Fruit fly (Drosophila melanogaster) whole organism, embryonic: ENCODE data around the gene CG44303.

ENCODE experiments used
- Atf3 ChIP-seq: fragments of 200-800 bp; sonication (Bioruptor generic); optimal IDR thresholded peaks from 3 replicates; lab custom pipeline; 2016; ENCODE audit warnings: missing biosample characterization, missing genetic modification characterization
- Atf6 ChIP-seq: fragments of 200-800 bp; sonication (Bioruptor generic); IDR thresholded peaks from 2 replicates; pipeline ENCODE4 v1.3.6; 2022; ENCODE audit warnings: missing biosample characterization, missing genetic modification characterization
- B-H1 ChIP-seq: fragments of 200-800 bp; sonication (Bioruptor generic); IDR thresholded peaks from 3 replicates; pipeline ENCODE4 v1.3.6; 2022; ENCODE audit warnings: missing biosample characterization, missing genetic modification characterization
- CG10209 ChIP-seq: fragments of 200-800 bp; sonication (Bioruptor generic); optimal IDR thresholded peaks from 3 replicates; lab custom pipeline; 2017; ENCODE audit warnings: missing biosample characterization, mild to moderate bottlenecking, missing genetic modification characterization, missing genetic modification reagents
- CG10431 ChIP-seq: fragments of 200-800 bp; sonication (Bioruptor generic); optimal IDR thresholded peaks from 3 replicates; lab custom pipeline; 2018; ENCODE audit warnings: missing biosample characterization, mild to moderate bottlenecking, missing genetic modification characterization
- CG11085 ChIP-seq: fragments of 200-800 bp; sonication (Bioruptor generic); IDR thresholded peaks from 2 replicates; pipeline ENCODE4 v1.3.6; 2022; ENCODE audit warnings: missing biosample characterization, missing genetic modification characterization
- CG12219 ChIP-seq: fragments of 200-800 bp; sonication (Bioruptor generic); optimal IDR thresholded peaks from 3 replicates; lab custom pipeline; 2018; ENCODE audit warnings: missing biosample characterization, mild to moderate bottlenecking, missing genetic modification characterization
- CG16863 ChIP-seq: fragments of 200-800 bp; sonication (Bioruptor generic); optimal IDR thresholded peaks from 3 replicates; lab custom pipeline; 2016; ENCODE audit warnings: missing biosample characterization, missing genetic modification characterization
- CG17359 ChIP-seq: fragments of 200-800 bp; sonication (Bioruptor generic); optimal IDR thresholded peaks from 3 replicates; lab custom pipeline; 2018; ENCODE audit warnings: missing biosample characterization, mild to moderate bottlenecking, missing genetic modification characterization, moderate library complexity
- CG17361 ChIP-seq: fragments of 200-800 bp; sonication (Bioruptor generic); IDR thresholded peaks from 3 replicates; pipeline ENCODE4 v1.3.6; 2022; ENCODE audit warnings: missing biosample characterization, missing genetic modification characterization
- CG2120 ChIP-seq: fragments of 200-800 bp; sonication (Bioruptor generic); optimal IDR thresholded peaks from 3 replicates; lab custom pipeline; 2016; ENCODE audit warnings: missing biosample characterization, missing genetic modification characterization
- CG33213 ChIP-seq: fragments of 200-800 bp; sonication (Bioruptor generic); optimal IDR thresholded peaks from 3 replicates; lab custom pipeline; 2016; ENCODE audit warnings: missing biosample characterization, missing genetic modification characterization
- CG3407 ChIP-seq: fragments of 200-800 bp; sonication (Bioruptor generic); optimal IDR thresholded peaks from 2 replicates; lab custom pipeline; 2018; ENCODE audit warnings: missing biosample characterization, mild to moderate bottlenecking, missing genetic modification characterization
- CG8281 ChIP-seq: fragments of 200-800 bp; sonication (Bioruptor generic); optimal IDR thresholded peaks from 2 replicates; lab custom pipeline; 2018; ENCODE audit warnings: missing biosample characterization, mild to moderate bottlenecking, missing genetic modification characterization, moderate library complexity
- CG8478 ChIP-seq: fragments of >200 bp; optimal IDR thresholded peaks from 2 replicates; lab custom pipeline; 2018
- CG9817 ChIP-seq: fragments of 200-800 bp; sonication (Bioruptor generic); optimal IDR thresholded peaks from 2 replicates; lab custom pipeline; 2018; ENCODE audit warnings: missing biosample characterization, mild to moderate bottlenecking, missing genetic modification characterization, moderate library complexity
- CG9932 ChIP-seq: fragments of 200-800 bp; sonication (Bioruptor generic); IDR thresholded peaks from 2 replicates; pipeline ENCODE4 v1.3.6; 2022; ENCODE audit warnings: missing biosample characterization, missing genetic modification characterization
- CkIIα-i1 ChIP-seq: fragments of 200-800 bp; sonication (Bioruptor generic); IDR thresholded peaks from 2 replicates; pipeline ENCODE4 v1.3.6; 2022; ENCODE audit warnings: missing biosample characterization, missing genetic modification characterization
- Dek ChIP-seq: fragments of 200-800 bp; sonication (Bioruptor generic); optimal IDR thresholded peaks from 3 replicates; lab custom pipeline; 2019; ENCODE audit warnings: missing biosample characterization, mild to moderate bottlenecking, missing genetic modification characterization, moderate library complexity
- Fer1 ChIP-seq: fragments of 200-800 bp; sonication (Bioruptor generic); optimal IDR thresholded peaks from 2 replicates; lab custom pipeline; 2017; ENCODE audit warnings: missing biosample characterization, mild to moderate bottlenecking, missing genetic modification characterization
- HHEX ChIP-seq: fragments of 200-800 bp; sonication (Bioruptor generic); optimal IDR thresholded peaks from 3 replicates; lab custom pipeline; 2017; ENCODE audit warnings: missing biosample characterization, mild to moderate bottlenecking, missing genetic modification characterization, missing genetic modification reagents
- HLH3B ChIP-seq: fragments of 200-800 bp; sonication (Bioruptor generic); IDR thresholded peaks from 2 replicates; pipeline ENCODE4 v1.3.6; 2022; ENCODE audit warnings: missing biosample characterization, missing genetic modification characterization
- Hmr ChIP-seq: fragments of 200-800 bp; sonication (Bioruptor generic); optimal IDR thresholded peaks from 3 replicates; lab custom pipeline; 2017; ENCODE audit warnings: mild to moderate bottlenecking, missing biosample characterization, missing genetic modification reagents, missing genetic modification characterization
- Lim3 ChIP-seq: fragments of 200-800 bp; sonication (Bioruptor generic); IDR thresholded peaks from 2 replicates; pipeline ENCODE4 v1.3.6; 2022; ENCODE audit warnings: missing biosample characterization, missing genetic modification characterization
- Lpt ChIP-seq: fragments of >200 bp; optimal IDR thresholded peaks from 2 replicates; lab custom pipeline; 2018; ENCODE audit warnings: missing biosample characterization, missing genetic modification characterization
- Neu2 ChIP-seq: fragments of 200-800 bp; sonication (Bioruptor generic); optimal IDR thresholded peaks from 3 replicates; lab custom pipeline; 2016; ENCODE audit warnings: missing biosample characterization, missing genetic modification characterization, borderline replicate concordance
- Rfx ChIP-seq: fragments of 200-800 bp; sonication (Bioruptor generic); IDR thresholded peaks from 2 replicates; pipeline ENCODE4 v1.3.6; 2022; ENCODE audit warnings: missing biosample characterization, missing genetic modification characterization
- Sin3A ChIP-seq: fragments of >200 bp; optimal IDR thresholded peaks from 2 replicates; lab custom pipeline; 2018
- Trl ChIP-seq, 3 experiments: fragments of >200 bp in 2 of 3; fragments of 200-800 bp in 1 of 3; sonication (Bioruptor generic) in 1 of 3; optimal IDR thresholded peaks; 2 replicates in 1 of 3; 3 replicates in 2 of 3; lab custom pipeline; 2016 to 2017; ENCODE audit warnings: missing biosample characterization in 1 of 3, missing genetic modification characterization in 1 of 3
- ac ChIP-seq: fragments of 200-800 bp; sonication (Bioruptor generic); optimal IDR thresholded peaks from 3 replicates; lab custom pipeline; 2017; ENCODE audit warnings: missing biosample characterization, mild to moderate bottlenecking, missing genetic modification characterization
- chif ChIP-seq, 2 experiments: fragments of 200-800 bp; sonication (Bioruptor generic); optimal IDR thresholded peaks; 3 replicates each; lab custom pipeline; 2016; ENCODE audit warnings: missing biosample characterization in 2 of 2, missing genetic modification characterization in 2 of 2
- dm ChIP-seq: fragments of 200-800 bp; sonication (Bioruptor generic); optimal IDR thresholded peaks from 3 replicates; lab custom pipeline; 2016; ENCODE audit warnings: missing biosample characterization, missing genetic modification characterization
- dysf ChIP-seq: fragments of 200-800 bp; sonication (Bioruptor generic); IDR thresholded peaks from 3 replicates; pipeline ENCODE4 v1.3.6; 2022; ENCODE audit warnings: missing biosample characterization, missing genetic modification characterization
- h ChIP-seq: fragments of >200 bp; optimal IDR thresholded peaks from 2 replicates; lab custom pipeline; 2017
- ind ChIP-seq: fragments of 200-800 bp; sonication (Bioruptor generic); optimal IDR thresholded peaks from 3 replicates; lab custom pipeline; 2016; ENCODE audit warnings: missing biosample characterization, missing genetic modification characterization
- klu ChIP-seq: fragments of 200-800 bp; sonication (Bioruptor generic); IDR thresholded peaks from 2 replicates; pipeline ENCODE4 v1.3.6; 2022; ENCODE audit warnings: missing biosample characterization, missing genetic modification characterization
- lilli ChIP-seq: fragments of 200-800 bp; sonication (Bioruptor generic); optimal IDR thresholded peaks from 3 replicates; lab custom pipeline; 2016; ENCODE audit warnings: missing biosample characterization, missing genetic modification characterization
- mam ChIP-seq: fragments of 200-800 bp; sonication (Bioruptor generic); optimal IDR thresholded peaks from 3 replicates; lab custom pipeline; 2016; ENCODE audit warnings: missing biosample characterization, missing genetic modification characterization
- pita ChIP-seq: fragments of 200-800 bp; sonication (Bioruptor generic); optimal IDR thresholded peaks from 2 replicates; lab custom pipeline; 2017; ENCODE audit warnings: missing biosample characterization, mild to moderate bottlenecking, missing genetic modification characterization
- psq ChIP-seq: fragments of 200-800 bp; sonication (Bioruptor generic); optimal IDR thresholded peaks from 2 replicates; lab custom pipeline; 2017; ENCODE audit warnings: missing biosample characterization, missing genetic modification characterization
- schlank ChIP-seq: fragments of 200-800 bp; sonication (Bioruptor generic); optimal IDR thresholded peaks from 2 replicates; lab custom pipeline; 2018; ENCODE audit warnings: missing biosample characterization, mild to moderate bottlenecking, missing genetic modification characterization
- slou ChIP-seq: fragments of 200-800 bp; sonication (Bioruptor generic); optimal IDR thresholded peaks from 3 replicates; lab custom pipeline; 2016; ENCODE audit warnings: missing biosample characterization, missing genetic modification characterization
- tna ChIP-seq: fragments of 200-800 bp; sonication (Bioruptor generic); IDR thresholded peaks from 2 replicates; pipeline ENCODE4 v1.3.6; 2022; ENCODE audit warnings: missing biosample characterization, missing genetic modification characterization; ENCODE audit not compliant: partially characterized antibody
- toy ChIP-seq: fragments of 200-800 bp; sonication (Bioruptor generic); IDR thresholded peaks from 2 replicates; pipeline ENCODE4 v1.3.6; 2022; ENCODE audit warnings: missing biosample characterization, missing genetic modification characterization
- tx ChIP-seq: fragments of 200-800 bp; sonication (Bioruptor generic); optimal IDR thresholded peaks from 2 replicates; lab custom pipeline; 2016; ENCODE audit warnings: missing biosample characterization, missing genetic modification characterization
- unc-4 ChIP-seq: fragments of 200-800 bp; sonication (Bioruptor generic); IDR thresholded peaks from 2 replicates; pipeline ENCODE4 v1.3.6; 2022; ENCODE audit warnings: missing biosample characterization, missing genetic modification characterization; ENCODE audit not compliant: partially characterized antibody
- wdn ChIP-seq: fragments of 200-800 bp; sonication (Bioruptor generic); IDR thresholded peaks from 2 replicates; pipeline ENCODE4 v1.3.6; 2022; ENCODE audit warnings: missing biosample characterization, missing genetic modification characterization
- z ChIP-seq: fragments of 200-800 bp; sonication (Bioruptor generic); IDR thresholded peaks from 3 replicates; pipeline ENCODE4 v1.3.6; 2022; ENCODE audit warnings: missing biosample characterization, missing genetic modification characterization

The CG44303 gene

DNA sequence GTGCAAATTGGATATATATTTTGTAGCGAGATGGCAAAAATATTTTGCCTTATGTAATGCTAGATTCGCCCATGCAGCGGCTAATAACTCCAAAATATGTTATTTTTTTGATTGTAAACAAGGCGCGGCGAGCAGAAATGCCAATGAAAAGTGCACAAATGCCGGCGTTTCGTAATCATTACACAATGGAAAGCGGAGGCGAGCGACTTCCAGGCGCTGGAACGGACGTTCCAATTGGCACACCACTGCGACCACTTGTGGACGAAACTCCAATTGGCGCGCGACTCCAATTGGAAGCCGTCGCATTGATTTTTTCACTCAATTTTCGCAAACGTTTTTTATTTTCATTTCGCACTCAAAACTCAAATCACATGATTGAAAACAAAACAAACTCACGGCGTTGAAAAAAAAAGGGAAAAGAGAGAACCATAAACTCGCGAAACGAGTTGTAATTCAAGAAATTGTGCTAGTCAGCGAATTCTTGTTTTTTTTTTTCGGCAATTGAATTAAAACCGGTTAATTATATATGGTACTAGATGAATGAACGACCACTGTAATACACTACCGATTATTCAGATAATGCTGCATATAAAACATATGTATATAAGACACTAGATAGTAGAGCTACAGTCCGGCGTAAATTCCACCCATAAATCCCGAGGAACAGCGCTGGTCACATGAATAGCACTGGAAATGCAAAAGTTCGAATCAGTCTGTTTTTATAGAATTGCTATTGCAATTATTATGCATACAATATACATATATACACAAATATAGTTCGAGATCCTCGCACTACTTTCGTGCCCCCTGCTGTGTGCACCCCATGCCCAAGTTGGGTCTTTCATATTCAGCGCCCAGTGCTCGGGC, 8.4 kb downstream of the CG44303 start, which contains the start of gene ND-ASHI (continued):
- peak; percentile 91 for TF ChIP-seq klu (GFP tag; lab: Robert Waterston, UW)
- TF ChIP-seq tx (GFP tag; lab: Kevin White, UChicago) = peak; percentile 84
- no peak for TF ChIP-seq unc-4
- TF ChIP-seq Sin3A (lab: Kevin White, UChicago) = no peak
- TF ChIP-seq pita (GFP tag; lab: Kevin White, UChicago) = no peak
- TF ChIP-seq wdn = peak; percentile 97
- TF ChIP-seq ac (GFP tag; lab: Kevin White, UChicago) = peak; percentile 74
- peak; percentile 84 for TF ChIP-seq CG3407 (GFP tag; lab: Kevin White, UChicago)
- peak; percentile 94 for TF ChIP-seq toy (GFP tag; lab: Robert Waterston, UW)
- TF ChIP-seq CG16863 (GFP tag; lab: Kevin White, UChicago) = peak; percentile 85
- peak; percentile 95 for TF ChIP-seq CG17359
- peak; percentile 60; the same call in 2 of the 3 replicates for TF ChIP-seq z
- TF ChIP-seq Dek (tag; lab: Kevin White, UChicago) = peak; percentile 94
- no peak for TF ChIP-seq Lpt (GFP tag; lab: Kevin White, UChicago)
- TF ChIP-seq h (lab: Kevin White, UChicago) = no peak

DNA sequence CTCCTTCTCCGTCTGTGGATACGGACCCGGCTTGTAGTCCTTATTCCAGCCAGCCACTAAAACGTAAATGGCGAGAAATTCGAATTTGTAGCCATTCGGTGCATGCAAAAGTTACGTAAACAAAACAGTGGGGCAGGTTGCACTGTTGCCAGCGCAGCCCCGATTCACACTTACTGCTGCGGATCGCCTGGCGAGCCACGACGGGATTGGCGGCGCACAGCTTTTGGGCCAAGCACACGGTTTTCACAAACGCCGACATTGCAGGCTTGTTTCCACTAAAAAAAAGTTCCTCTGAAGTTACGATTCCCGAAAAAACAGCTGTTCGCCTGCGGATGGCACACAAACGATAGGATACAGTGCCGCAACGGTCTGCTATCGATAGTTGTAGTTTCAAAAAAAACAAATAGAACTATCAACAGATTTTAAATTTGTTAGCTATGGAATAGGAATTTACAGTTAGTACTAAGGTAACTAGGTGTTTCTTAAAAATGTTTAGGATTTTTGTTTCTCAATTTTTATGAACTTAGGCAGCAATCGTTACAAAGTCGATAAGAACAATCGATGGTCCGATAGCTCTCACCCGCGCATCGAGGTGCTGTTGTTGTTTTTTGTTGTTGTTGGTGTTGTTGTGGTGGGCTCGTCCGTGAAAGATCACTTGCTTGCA, 9.3 kb downstream of the CG44303 start, which contains the start of gene Fum1:
Gene Fum1, plus strand, starts transcription at position 599 of the 664 bp plus-strand sequence.
- TF ChIP-seq psq (GFP tag; lab: Kevin White, UChicago) = no peak
- no peak for TF ChIP-seq CG10209 (GFP tag; lab: Kevin White, UChicago)
- TF ChIP-seq HLH3B (GFP tag; lab: Robert Waterston, UW) = no peak
- no peak for TF ChIP-seq Neu2 (GFP tag; lab: Kevin White, UChicago)
- TF ChIP-seq CG11085 (GFP tag; lab: Robert Waterston, UW) = no peak
- TF ChIP-seq B-H1 (GFP tag; lab: Robert Waterston, UW) = no peak
- TF ChIP-seq CG8478 = no peak
- peak; percentile 23 for TF ChIP-seq mam (GFP tag; lab: Kevin White, UChicago)
- TF ChIP-seq Hmr (GFP tag; lab: Kevin White, UChicago) = no peak
- TF ChIP-seq Atf3 (GFP tag; lab: Kevin White, UChicago) = no peak
- TF ChIP-seq dm = peak; percentile 61
- no peak for TF ChIP-seq ind (GFP tag; lab: Kevin White, UChicago)
- TF ChIP-seq CG12219 (GFP tag; lab: Kevin White, UChicago) = no peak
- no peak for TF ChIP-seq CkIIα-i1 (GFP tag; lab: Robert Waterston, UW)
- peak; percentile 16 for TF ChIP-seq Fer1 (GFP tag; lab: Kevin White, UChicago)
- no peak for TF ChIP-seq chif (GFP tag; optimal IDR thresholded peaks at IDR 0.05; lab: Kevin White, UChicago)
- TF ChIP-seq CG10431 = no peak
- TF ChIP-seq HHEX (GFP tag; lab: Kevin White, UChicago) = no peak
- TF ChIP-seq CG33213 = no peak
- TF ChIP-seq unc-4 = peak; percentile 94
- no peak for TF ChIP-seq schlank (tag; lab: Kevin White, UChicago)
- peak; percentile 31 for TF ChIP-seq CG2120 (GFP tag; lab: Kevin White, UChicago)
- no peak for TF ChIP-seq Trl (optimal IDR thresholded peaks at IDR 0.05; lab: Kevin White, UChicago)
- peak; percentile 10 for TF ChIP-seq Trl (GFP tag; optimal IDR thresholded peaks at IDR 0.05; lab: Kevin White, UChicago)
- peak; percentile 37; the same call in 1 of the 2 replicates for TF ChIP-seq CG9932 (GFP tag; lab: Robert Waterston, UW)
- no peak for TF ChIP-seq Atf6 (GFP tag; lab: Robert Waterston, UW)
- TF ChIP-seq slou = no peak
- TF ChIP-seq tna (GFP tag; lab: Robert Waterston, UW) = peak; percentile 69
- TF ChIP-seq Lim3 = no peak
- TF ChIP-seq Rfx (GFP tag; lab: Robert Waterston, UW) = no peak; the same call in 1 of the 2 replicates
- TF ChIP-seq lilli (GFP tag; lab: Kevin White, UChicago) = peak; percentile 41
- no peak for TF ChIP-seq dysf (GFP tag; lab: Robert Waterston, UW)
- TF ChIP-seq CG9817 (tag; lab: Kevin White, UChicago) = no peak
- no peak for TF ChIP-seq CG8281 (tag; lab: Kevin White, UChicago)
- peak; percentile 19; the same call in 1 of the 3 replicates for TF ChIP-seq CG17361 (GFP tag; lab: Robert Waterston, UW)
